Worm (Caenorhabditis elegans) whole organism, mixed stage, embryonic: ENCODE results near the gene F01D5.6.

Experiments
- M03D4.4 ChIP-seq: sonication (generic microtip); optimal IDR thresholded peaks from 2 replicates; lab custom pipeline; 2017; ENCODE audit warnings: mild to moderate bottlenecking, missing genetic modification characterization, missing compliant biosample characterization
- bed-3 ChIP-seq: fragments of 200-800 bp; sonication (Bioruptor generic); optimal IDR thresholded peaks from 3 replicates; lab custom pipeline; 2018; ENCODE audit warnings: mild to moderate bottlenecking, missing genetic modification characterization, moderate library complexity, missing compliant biosample characterization
- blmp-1 ChIP-seq: fragments of 150-350 bp; optimal IDR thresholded peaks from 2 replicates; lab custom pipeline; 2014; ENCODE audit warnings: missing biosample characterization, missing genetic modification characterization
- ceh-39 ChIP-seq: fragments of 150-350 bp; optimal IDR thresholded peaks from 2 replicates; lab custom pipeline; 2014; ENCODE audit warnings: missing biosample characterization, missing genetic modification characterization
- ceh-43 ChIP-seq: fragments of 200-800 bp; sonication (Bioruptor generic); optimal IDR thresholded peaks from 2 replicates; lab custom pipeline; 2018; ENCODE audit warnings: mild to moderate bottlenecking, missing genetic modification characterization, moderate library complexity, missing compliant biosample characterization
- ceh-83 ChIP-seq: fragments of 200-800 bp; sonication (Bioruptor generic); optimal IDR thresholded peaks from 2 replicates; lab custom pipeline; 2018; ENCODE audit warnings: mild to moderate bottlenecking, missing genetic modification characterization, missing compliant biosample characterization
- cnd-1 ChIP-seq: fragments of 200-800 bp; sonication (Bioruptor generic); optimal IDR thresholded peaks from 2 replicates; lab custom pipeline; 2018; ENCODE audit warnings: mild to moderate bottlenecking, missing genetic modification characterization, missing compliant biosample characterization
- drap-1 ChIP-seq: fragments of 200-800 bp; sonication (Bioruptor generic); optimal IDR thresholded peaks from 3 replicates; lab custom pipeline; 2018; ENCODE audit warnings: mild to moderate bottlenecking, missing genetic modification characterization, missing compliant biosample characterization
- elt-3 ChIP-seq: fragments of 150-350 bp; optimal IDR thresholded peaks from 2 replicates; lab custom pipeline; 2014; ENCODE audit warnings: missing biosample characterization, missing genetic modification characterization
- flh-1 ChIP-seq: fragments of 200-800 bp; sonication (Bioruptor generic); optimal IDR thresholded peaks from 2 replicates; lab custom pipeline; 2018; ENCODE audit warnings: mild to moderate bottlenecking, missing genetic modification characterization, moderate library complexity, missing compliant biosample characterization
- ham-2 ChIP-seq: fragments of 200-800 bp; sonication (Bioruptor generic); optimal IDR thresholded peaks from 2 replicates; lab custom pipeline; 2018; ENCODE audit warnings: mild to moderate bottlenecking, missing genetic modification characterization, missing compliant biosample characterization
- hlh-1 ChIP-seq: fragments of 150-350 bp; optimal IDR thresholded peaks from 2 replicates; lab custom pipeline; 2014; ENCODE audit warnings: missing biosample characterization, missing genetic modification reagents, missing genetic modification characterization
- lin-13 ChIP-seq: fragments of 150-350 bp; optimal IDR thresholded peaks from 2 replicates; lab custom pipeline; 2014; ENCODE audit warnings: missing biosample characterization, missing genetic modification characterization
- lin-32 ChIP-seq: fragments of 200-800 bp; sonication (Bioruptor generic); optimal IDR thresholded peaks from 2 replicates; lab custom pipeline; 2018; ENCODE audit warnings: mild to moderate bottlenecking, missing genetic modification characterization, missing compliant biosample characterization
- lsy-2 ChIP-seq: fragments of 150-350 bp; optimal IDR thresholded peaks from 2 replicates; lab custom pipeline; 2014; ENCODE audit warnings: missing biosample characterization, missing genetic modification characterization
- mab-5 ChIP-seq: fragments of 150-350 bp; optimal IDR thresholded peaks from 2 replicates; lab custom pipeline; 2014; ENCODE audit warnings: missing biosample characterization, missing genetic modification characterization
- mep-1 ChIP-seq: fragments of 150-350 bp; optimal IDR thresholded peaks from 2 replicates; lab custom pipeline; 2017; ENCODE audit warnings: missing biosample characterization, missing genetic modification reagents, missing genetic modification characterization, inconsistent platforms
- mls-2 ChIP-seq: sonication (generic microtip); optimal IDR thresholded peaks from 2 replicates; lab custom pipeline; 2016; ENCODE audit warnings: mild to moderate bottlenecking, missing genetic modification characterization, moderate library complexity, missing compliant biosample characterization
- nhr-12 ChIP-seq: fragments of 150-350 bp; optimal IDR thresholded peaks from 2 replicates; lab custom pipeline; 2014; ENCODE audit warnings: missing biosample characterization, missing genetic modification characterization
- nhr-2 ChIP-seq: fragments of 150-350 bp; optimal IDR thresholded peaks from 2 replicates; lab custom pipeline; 2014; ENCODE audit warnings: missing biosample characterization, missing genetic modification characterization
- nhr-237 ChIP-seq: fragments of 150-350 bp; optimal IDR thresholded peaks from 2 replicates; lab custom pipeline; 2014; ENCODE audit warnings: missing biosample characterization, missing genetic modification characterization
- nhr-76 ChIP-seq: sonication (generic microtip); optimal IDR thresholded peaks from 2 replicates; lab custom pipeline; 2017; ENCODE audit warnings: missing biosample characterization, missing genetic modification characterization
- pha-4 ChIP-seq: fragments of 150-350 bp; optimal IDR thresholded peaks from 2 replicates; lab custom pipeline; 2018; ENCODE audit warnings: missing biosample characterization, missing genetic modification reagents, missing genetic modification characterization
- sem-2 ChIP-seq: fragments of 200-800 bp; sonication (Bioruptor generic); optimal IDR thresholded peaks from 2 replicates; lab custom pipeline; 2018; ENCODE audit warnings: mild to moderate bottlenecking, missing genetic modification characterization, missing compliant biosample characterization
- sptf-1 ChIP-seq: sonication (generic microtip); optimal IDR thresholded peaks from 2 replicates; lab custom pipeline; 2017; ENCODE audit warnings: mild to moderate bottlenecking, missing genetic modification characterization, moderate library complexity, missing compliant biosample characterization
- tbx-8 ChIP-seq: fragments of 200-800 bp; sonication (Bioruptor generic); optimal IDR thresholded peaks from 2 replicates; lab custom pipeline; 2018; ENCODE audit warnings: mild to moderate bottlenecking, missing genetic modification characterization, moderate library complexity, missing compliant biosample characterization
- unc-120 ChIP-seq: sonication (generic microtip); optimal IDR thresholded peaks from 2 replicates; lab custom pipeline; 2017; ENCODE audit warnings: missing genetic modification characterization, missing compliant biosample characterization; ENCODE audit not compliant: poor library complexity, severe bottlenecking
- unc-39 ChIP-seq: fragments of 150-350 bp; optimal IDR thresholded peaks from 2 replicates; lab custom pipeline; 2014; ENCODE audit warnings: missing biosample characterization, missing genetic modification characterization
- unc-62 ChIP-seq: fragments of 150-350 bp; optimal IDR thresholded peaks from 2 replicates; lab custom pipeline; 2014; ENCODE audit warnings: missing biosample characterization, missing genetic modification reagents, missing genetic modification characterization
- zip-8 ChIP-seq: fragments of 150-350 bp; optimal IDR thresholded peaks from 2 replicates; lab custom pipeline; 2014; ENCODE audit warnings: missing biosample characterization, missing genetic modification characterization
- ztf-11 ChIP-seq: fragments of 150-350 bp; optimal IDR thresholded peaks from 2 replicates; lab custom pipeline; 2014; ENCODE audit warnings: missing biosample characterization, missing genetic modification characterization

The F01D5.6 gene

ce11 chrII:14051474-14051934 lies 45.2 kb downstream of the F01D5.6 start:
- TF ChIP-seq mep-1 (tag; lab: Kevin White, UChicago): no peak
- no peak for TF ChIP-seq bed-3 (GFP tag; lab: Kevin White, UChicago)
- no peak for TF ChIP-seq unc-39 (tag; lab: Kevin White, UChicago)
- no peak for TF ChIP-seq flh-1 (GFP tag; lab: Kevin White, UChicago)
- TF ChIP-seq hlh-1 (tag; lab: Kevin White, UChicago): no peak
- no peak for TF ChIP-seq ceh-43 (GFP tag; lab: Kevin White, UChicago)
- no peak for TF ChIP-seq sptf-1 (tag; lab: Kevin White, UChicago)
- TF ChIP-seq sem-2: no peak
- TF ChIP-seq elt-3 (tag; lab: Kevin White, UChicago): no peak
- no peak for TF ChIP-seq unc-62
- TF ChIP-seq lin-13 (tag; lab: Kevin White, UChicago): no peak

- no peak for TF ChIP-seq blmp-1 (tag; lab: Kevin White, UChicago)
- TF ChIP-seq ham-2: no peak
- TF ChIP-seq elt-3 (tag; lab: Kevin White, UChicago): no peak
- no peak for TF ChIP-seq lin-32 (GFP tag; lab: Kevin White, UChicago)
- TF ChIP-seq sem-2: no peak
- no peak for TF ChIP-seq nhr-2 (tag; lab: Kevin White, UChicago)
- no peak for TF ChIP-seq lsy-2 (tag; lab: Kevin White, UChicago)
- no peak for TF ChIP-seq ztf-11 (tag; lab: Kevin White, UChicago)
- TF ChIP-seq ceh-43 (GFP tag; lab: Kevin White, UChicago): no peak
- no peak for TF ChIP-seq drap-1 (GFP tag; lab: Kevin White, UChicago)
- no peak for TF ChIP-seq mab-5 (tag; lab: Kevin White, UChicago)
- no peak for TF ChIP-seq ceh-83 (GFP tag; lab: Kevin White, UChicago)
- TF ChIP-seq nhr-12 (tag; lab: Kevin White, UChicago): no peak
- no peak for TF ChIP-seq mep-1 (tag; lab: Kevin White, UChicago)
- TF ChIP-seq unc-120 (tag; lab: Kevin White, UChicago): no peak
- no peak for TF ChIP-seq pha-4
Measured at ce11 chrII:14052204-14052603, 45.9 kb downstream of the F01D5.6 start, which contains the start of gene daf-5. TSS of gene daf-5 (minus strand) at chrII:14052304.

- TF ChIP-seq sem-2 (no peak), zip-8 (tag; lab: Kevin White, UChicago) (no peak), hlh-1 (tag; lab: Kevin White, UChicago) (no peak), pha-4 (no peak), M03D4.4 (tag; lab: Kevin White, UChicago) (no peak), nhr-2 (tag; lab: Kevin White, UChicago) (no peak), elt-3 (tag; lab: Kevin White, UChicago) (no peak), bed-3 (GFP tag; lab: Kevin White, UChicago) (no peak), mls-2 (tag; lab: Kevin White, UChicago) (no peak), drap-1 (GFP tag; lab: Kevin White, UChicago) (no peak), ceh-43 (GFP tag; lab: Kevin White, UChicago) (no peak), tbx-8 (GFP tag; lab: Kevin White, UChicago) (no peak), nhr-76 (tag; lab: Kevin White, UChicago) (no peak), ceh-39 (tag; lab: Kevin White, UChicago) (no peak), nhr-237 (tag; lab: Kevin White, UChicago) (no peak), mab-5 (tag; lab: Kevin White, UChicago) (no peak), cnd-1 (tag; lab: Kevin White, UChicago) (no peak)
- TF ChIP-seq, all 35 proteins: peak for 0
Measured at ce11 chrII:14053141-14053540, 46.8 kb downstream of the F01D5.6 start.

- TF ChIP-seq pha-4 (no peak), sptf-1 (tag; lab: Kevin White, UChicago) (no peak), sem-2 (no peak), mab-5 (tag; lab: Kevin White, UChicago) (no peak), ham-2 (no peak), drap-1 (GFP tag; lab: Kevin White, UChicago) (no peak), nhr-12 (tag; lab: Kevin White, UChicago) (no peak), tbx-8 (GFP tag; lab: Kevin White, UChicago) (no peak), mep-1 (tag; lab: Kevin White, UChicago) (no peak), cnd-1 (tag; lab: Kevin White, UChicago) (no peak), unc-39 (tag; lab: Kevin White, UChicago) (no peak), nhr-76 (tag; lab: Kevin White, UChicago) (no peak), blmp-1 (tag; lab: Kevin White, UChicago) (no peak), ceh-43 (GFP tag; lab: Kevin White, UChicago) (no peak)
Measured at ce11 chrII:14055717-14056116, 49.4 kb downstream of the F01D5.6 start.
